Fruit fly (Drosophila melanogaster): Measurements from ENCODE around the gene CG13887.

The CG13887 gene

dm6 chr3L:821951-822350 is 15.7 kb upstream of the CG13887 start (continued):
- TF ChIP-seq Fer3 (tag; optimal IDR thresholded peaks at IDR 0.05) (peak; percentile 63), CG16813 (GFP tag; IDR thresholded peaks at IDR 0.05; ENCODE audit: partially characterized antibody) (no peak), tgo (GFP tag; IDR thresholded peaks at IDR 0.05) (peak; percentile 84), CG11247 (GFP tag; IDR thresholded peaks at IDR 0.05) (peak; percentile 38; the same call in 1 of the 2 replicates), salm (tag; optimal IDR thresholded peaks at IDR 0.05) (peak; percentile 68), zfh2 (GFP tag; optimal IDR thresholded peaks at IDR 0.05) (no peak), Dref (GFP tag; IDR thresholded peaks at IDR 0.05) (no peak), gt (GFP tag; IDR thresholded peaks at IDR 0.05) (peak; percentile 50; the same call in 1 of the 2 replicates), vvl (GFP tag; IDR thresholded peaks at IDR 0.05) (peak; percentile 89), pfk (GFP tag; optimal IDR thresholded peaks at IDR 0.05) (no peak), bab2 (GFP tag; optimal IDR thresholded peaks at IDR 0.05) (peak; percentile 38), CG31224 (GFP tag; IDR thresholded peaks at IDR 0.05) (peak; percentile 44; the same call in 1 of the 2 replicates), CG3065 (GFP tag; optimal IDR thresholded peaks at IDR 0.05) (no peak), NfI (GFP tag; optimal IDR thresholded peaks at IDR 0.05) (peak; percentile 32), CG14441 (GFP tag; IDR thresholded peaks at IDR 0.05) (peak; percentile 63), nerfin-2 (GFP tag; IDR thresholded peaks at IDR 0.05; ENCODE audit: partially characterized antibody) (no peak), sna (GFP tag; IDR thresholded peaks at IDR 0.05; ENCODE audit: partially characterized antibody) (no peak), vfl (GFP tag; optimal IDR thresholded peaks at IDR 0.05) (no peak), HLH4C (GFP tag; IDR thresholded peaks at IDR 0.05; ENCODE audit: partially characterized antibody) (no peak), da (GFP tag; optimal IDR thresholded peaks at IDR 0.05) (no peak), Ets65A (GFP tag) (no peak), sqz (GFP tag; optimal IDR thresholded peaks at IDR 0.05) (no peak), CG30020 (tag; optimal IDR thresholded peaks at IDR 0.05) (no peak), rib (GFP tag; IDR thresholded peaks at IDR 0.05) (0 out of 2 replicates have a peak, but pooled peaks have one; percentile 36), phol (tag; optimal IDR thresholded peaks at IDR 0.05) (peak; percentile 84), HLH54F (GFP tag; optimal IDR thresholded peaks at IDR 0.05) (peak; percentile 17), CG10431 (GFP tag; optimal IDR thresholded peaks at IDR 0.05) (peak; percentile 44), CG8281 (tag; optimal IDR thresholded peaks at IDR 0.05) (peak; percentile 100), oc (tag; optimal IDR thresholded peaks at IDR 0.05) (no peak), CG7963 (GFP tag; IDR thresholded peaks at IDR 0.05; ENCODE audit: partially characterized antibody) (no peak), ranshi (GFP tag; IDR thresholded peaks at IDR 0.05) (peak; percentile 80), E2f1 (GFP tag; IDR thresholded peaks at IDR 0.05) (peak; percentile 68), Atf3 (GFP tag; optimal IDR thresholded peaks at IDR 0.05) (no peak), Ssrp (tag; optimal IDR thresholded peaks at IDR 0.05) (peak; percentile 54), Adf1 (GFP tag; IDR thresholded peaks at IDR 0.05) (no peak), Hr51 (GFP tag; optimal IDR thresholded peaks at IDR 0.05) (peak; percentile 20 to 75), CG2129 (GFP tag; IDR thresholded peaks at IDR 0.05; ENCODE audit: partially characterized antibody) (no peak), CG4424 (GFP tag; optimal IDR thresholded peaks at IDR 0.05) (peak; percentile 79), CG33557 (GFP tag; optimal IDR thresholded peaks at IDR 0.05) (no peak), dm (GFP tag; optimal IDR thresholded peaks at IDR 0.05) (peak; percentile 14), Sry-δ (GFP tag; optimal IDR thresholded peaks at IDR 0.05) (no peak), eyg (GFP tag; optimal IDR thresholded peaks at IDR 0.05) (no peak), CG10274 (GFP tag; optimal IDR thresholded peaks at IDR 0.05) (peak; percentile 42), CG17829 (tag; optimal IDR thresholded peaks at IDR 0.05) (peak; percentile 88), Bteb2 (GFP tag; optimal IDR thresholded peaks at IDR 0.05) (peak; percentile 16), Hsf (GFP tag; optimal IDR thresholded peaks at IDR 0.05) (peak; percentile 53), CG6175 (GFP tag; IDR thresholded peaks at IDR 0.05) (no peak), CG12236 (GFP tag; optimal IDR thresholded peaks at IDR 0.05) (no peak), mld (GFP tag; IDR thresholded peaks at IDR 0.05; ENCODE audit: partially characterized antibody) (no peak), chn (GFP tag; optimal IDR thresholded peaks at IDR 0.05) (peak; percentile 32), CG12299 (tag; optimal IDR thresholded peaks at IDR 0.05) (no peak)
